Worm (Caenorhabditis elegans): ENCODE measurements around the gene srsx-3.

srsx-3 gene

DNA sequence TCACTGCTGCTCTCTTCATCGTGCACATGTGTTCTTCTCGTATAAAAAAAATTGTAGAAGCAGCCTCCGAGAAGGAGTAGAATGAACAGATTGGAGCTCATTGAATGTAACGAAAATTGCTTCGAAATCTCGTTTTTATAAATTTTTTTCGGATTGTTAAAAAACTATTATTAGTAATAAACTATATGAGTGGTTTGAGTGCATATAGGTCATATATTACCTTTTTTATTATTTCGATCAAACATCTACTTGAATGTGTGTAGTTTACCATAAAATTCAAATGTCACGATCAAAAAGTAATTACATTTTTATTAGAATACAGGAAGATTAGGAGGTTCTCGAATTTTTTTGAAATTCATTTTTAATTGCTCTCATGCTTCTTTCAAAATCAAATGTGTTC is 15.8 kb upstream of the srsx-3 start, which contains the start of gene clec-216:
clec-216 (minus strand) TSS at position 101 of the 400 bp plus-strand sequence.
- no peak for TF ChIP-seq unc-62 (GFP tag; optimal IDR thresholded peaks at IDR 0.05)

DNA sequence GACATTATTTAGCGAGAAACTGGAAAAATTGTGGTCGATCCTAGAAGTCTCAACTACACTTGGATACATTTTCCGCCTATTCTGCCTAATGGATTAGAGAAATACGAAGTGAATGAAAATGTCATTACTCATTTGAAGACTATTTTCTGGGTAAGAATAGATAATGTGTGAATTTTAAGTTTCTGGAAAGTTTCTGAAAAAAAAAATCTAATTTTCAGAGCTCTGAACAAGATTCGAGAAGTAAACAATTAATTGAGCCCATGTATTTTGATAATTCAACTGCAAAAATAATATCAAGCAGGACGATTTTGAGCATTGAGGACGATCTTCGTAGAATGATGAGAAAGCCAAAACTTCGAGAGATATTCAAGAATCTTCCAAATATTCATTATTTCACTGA is 9.2 kb upstream of the srsx-3 start:
- TF ChIP-seq unc-62 (GFP tag; optimal IDR thresholded peaks at IDR 0.05) = no peak

DNA sequence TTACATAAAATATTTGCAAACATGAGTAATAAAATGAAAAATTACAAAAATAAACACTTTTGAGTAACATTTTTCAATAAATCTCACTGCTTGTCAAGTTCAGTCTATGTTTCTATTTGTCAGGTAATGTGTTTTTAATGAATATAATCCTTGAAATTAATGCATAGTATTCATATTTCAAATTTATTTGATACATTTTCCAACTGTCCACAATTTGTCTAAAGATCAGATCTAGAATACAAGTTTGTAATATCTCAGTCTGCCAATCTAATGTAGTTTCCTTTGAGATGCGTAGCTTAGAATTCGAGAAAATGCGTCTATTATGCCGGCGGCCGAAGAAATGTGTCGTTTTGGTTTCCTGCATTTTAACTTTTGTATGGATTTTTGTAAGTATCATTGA is 6.5 kb upstream of the srsx-3 start, which contains the start of gene Y97E10B.1:
Y97E10B.1 (plus strand) TSS at position 301 of the 400 bp plus-strand sequence.
- TF ChIP-seq unc-62 (GFP tag; optimal IDR thresholded peaks at IDR 0.05) = no peak

- no peak for TF ChIP-seq unc-62 (GFP tag; optimal IDR thresholded peaks at IDR 0.05)
Observed at ce11 chrV:7940299-7940698, 3.2 kb upstream of the srsx-3 start, which contains the start of gene srt-53. srt-53 (minus strand) TSS chrV:7940399.

DNA sequence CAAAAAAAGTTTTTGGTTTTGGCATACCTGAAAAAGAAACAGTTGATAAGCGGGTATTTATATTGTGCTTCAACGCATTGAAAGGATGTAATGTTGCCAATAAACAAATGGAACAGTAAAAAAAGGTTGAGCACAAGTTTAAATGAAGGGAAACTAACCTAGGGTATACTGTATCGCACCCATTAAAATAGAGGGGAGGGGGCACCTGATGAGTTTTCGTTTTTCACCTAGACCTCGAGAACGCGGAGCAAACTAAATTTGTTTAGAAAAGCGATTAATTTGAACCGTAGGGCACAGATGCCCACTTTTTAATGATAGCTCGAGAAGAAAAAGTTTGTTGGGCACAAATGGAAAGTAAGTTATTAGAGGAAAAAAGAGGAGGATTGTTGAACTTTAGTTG is 4.1 kb downstream of the srsx-3 start, which contains the start of gene ncx-10:
ncx-10 (minus strand) TSS at position 101 of the 400 bp plus-strand sequence.
- no peak for TF ChIP-seq unc-62 (GFP tag; optimal IDR thresholded peaks at IDR 0.05)

DNA sequence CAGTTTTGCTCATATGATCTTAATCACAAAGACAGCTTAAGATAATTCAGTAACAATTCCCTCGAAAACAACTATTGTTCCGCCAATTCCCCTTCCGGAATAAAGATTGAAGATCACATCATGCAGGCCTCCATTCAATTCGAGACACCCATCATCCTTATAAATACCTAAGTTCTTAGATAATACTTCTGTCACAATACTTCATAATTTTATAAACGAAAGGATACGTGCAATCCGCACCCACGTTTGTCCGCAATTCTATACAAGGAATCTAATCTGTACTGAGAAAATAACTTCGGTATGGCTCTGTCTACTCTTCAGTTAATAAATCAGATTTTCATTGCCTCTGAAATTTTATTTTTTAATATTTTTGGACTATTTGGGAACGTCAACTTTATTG is 8.4 kb downstream of the srsx-3 start, which contains the start of gene srsx-5:
srsx-5 (plus strand) TSS at position 301 of the 400 bp plus-strand sequence.
- no peak for TF ChIP-seq unc-62 (GFP tag; optimal IDR thresholded peaks at IDR 0.05)

DNA sequence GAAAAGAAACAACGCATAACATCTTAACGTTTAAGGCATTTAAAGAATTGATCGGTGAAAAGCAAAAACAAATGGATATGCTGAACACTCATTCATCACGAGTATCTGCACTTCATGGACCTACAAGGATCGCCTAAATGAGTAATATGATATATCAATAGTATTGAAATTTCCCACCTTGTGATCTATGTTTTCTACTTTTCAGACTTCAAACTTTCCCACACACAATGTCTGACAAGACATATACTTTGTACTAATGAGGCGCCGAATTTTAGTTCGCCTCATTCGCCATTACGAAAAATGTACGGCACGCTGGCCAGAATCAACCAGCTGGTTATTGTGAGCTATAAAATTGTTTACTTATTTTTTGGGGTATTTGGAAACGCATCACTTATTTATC is 10.3 kb downstream of the srsx-3 start, which contains the start of gene srsx-6:
srsx-6 (plus strand) TSS at position 301 of the 400 bp plus-strand sequence.
- TF ChIP-seq unc-62 (GFP tag; optimal IDR thresholded peaks at IDR 0.05) = no peak

- no peak for TF ChIP-seq unc-62 (GFP tag; optimal IDR thresholded peaks at IDR 0.05)
Observed at ce11 chrV:7925483-7925882, 11.6 kb downstream of the srsx-3 start, which contains the start of gene srsx-7. srsx-7 (plus strand) TSS chrV:7925783.

ce11 chrV:7908431-7908830 is 28.6 kb downstream of the srsx-3 start:
- no peak for TF ChIP-seq unc-62 (GFP tag; optimal IDR thresholded peaks at IDR 0.05)

DNA sequence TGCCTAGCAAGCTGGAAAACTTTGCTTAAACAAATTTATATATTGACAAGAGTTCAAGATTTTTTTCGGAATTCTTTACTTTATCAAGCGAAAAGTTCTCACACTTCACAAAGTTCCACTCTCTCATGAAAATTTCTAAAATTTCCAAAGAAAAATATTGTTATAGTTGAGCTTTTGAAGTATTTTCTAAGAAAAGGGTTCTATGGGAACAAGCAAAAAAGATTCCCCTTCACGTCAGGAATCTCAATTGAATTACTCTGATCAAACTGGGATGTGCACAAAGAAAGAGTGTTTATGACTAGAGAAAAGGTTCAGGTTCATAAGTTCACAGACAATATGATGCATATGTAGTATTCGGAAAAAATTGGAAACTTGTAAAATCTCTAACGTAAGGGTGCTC is 32.7 kb downstream of the srsx-3 start:
- no peak for TF ChIP-seq unc-62 (GFP tag; optimal IDR thresholded peaks at IDR 0.05)

DNA sequence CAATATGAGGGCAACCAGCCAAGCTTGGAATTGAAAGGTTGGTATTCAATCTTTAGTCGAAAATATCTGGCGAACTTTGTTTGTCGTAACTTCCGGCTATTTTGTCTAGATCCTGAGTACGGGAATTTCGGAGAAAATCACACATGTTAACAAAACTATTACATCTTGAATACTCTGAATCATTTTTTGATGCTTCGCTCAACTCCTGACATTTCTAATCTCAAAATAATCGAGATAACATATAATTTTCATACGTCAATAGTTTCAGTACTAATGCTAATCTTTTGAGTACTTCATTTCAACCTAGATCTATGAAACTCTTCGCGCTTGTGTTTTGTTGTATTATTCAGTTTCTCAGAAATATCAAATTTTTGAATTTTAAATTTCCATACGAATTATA is 35.8 kb downstream of the srsx-3 start:
- TF ChIP-seq unc-62 (GFP tag; optimal IDR thresholded peaks at IDR 0.05) = no peak

DNA sequence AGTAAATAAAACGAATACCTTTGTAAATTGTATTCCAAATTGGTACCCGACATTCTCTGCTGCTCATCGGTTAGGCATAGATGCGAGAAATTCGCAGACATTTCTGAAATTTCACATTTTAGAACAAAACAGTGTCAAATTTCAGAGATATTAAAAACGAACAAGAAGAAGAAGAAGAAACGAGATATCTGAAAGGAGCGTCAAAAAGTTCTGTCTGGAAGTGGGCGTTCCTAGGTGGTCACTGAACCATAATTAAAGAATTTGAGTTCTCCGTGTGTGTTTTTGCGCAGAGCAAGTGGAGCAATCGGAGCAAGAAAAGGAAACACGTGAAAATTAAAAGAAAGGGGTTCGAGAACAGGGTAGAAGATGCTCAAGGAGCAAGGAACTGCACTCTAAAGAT is 37.3 kb downstream of the srsx-3 start, which contains the start of gene F40A3.7:
F40A3.7 (minus strand) TSS at position 101 of the 400 bp plus-strand sequence.
- no peak for TF ChIP-seq unc-62 (GFP tag; optimal IDR thresholded peaks at IDR 0.05)

DNA sequence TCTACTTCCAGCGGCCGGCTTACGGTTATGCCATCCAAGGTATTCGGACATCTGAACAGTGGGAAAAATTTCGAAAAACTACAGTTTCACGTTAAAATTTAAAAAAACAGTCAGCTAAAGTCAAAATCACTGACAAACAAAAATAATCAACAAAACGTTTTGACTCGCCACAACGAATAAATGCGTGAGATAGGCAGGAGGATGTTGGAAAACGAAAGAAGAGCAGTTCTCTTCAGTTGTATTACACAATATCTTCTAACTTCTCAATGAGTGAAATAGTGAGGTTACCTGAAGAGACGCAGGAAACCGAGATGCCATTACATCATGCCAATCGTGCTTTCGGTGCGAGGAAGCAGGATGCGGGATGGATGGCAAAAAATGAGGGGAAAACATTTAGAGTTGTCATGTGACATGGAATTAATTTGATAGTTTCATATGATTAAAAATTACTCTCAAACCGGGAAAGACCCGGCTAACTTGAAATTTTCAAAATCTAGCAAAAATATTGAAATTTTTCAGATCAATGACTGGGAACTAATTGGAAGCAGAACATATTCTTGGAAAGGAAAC is 43.2 kb downstream of the srsx-3 start, which contains the start of gene F40A3.6:
F40A3.6 (minus strand) TSS at position 51 of the 570 bp plus-strand sequence.
- no peak for TF ChIP-seq unc-62 (GFP tag; optimal IDR thresholded peaks at IDR 0.05)

- no peak for TF ChIP-seq unc-62 (GFP tag; optimal IDR thresholded peaks at IDR 0.05)
Observed at ce11 chrV:7891230-7891629, 45.8 kb downstream of the srsx-3 start, which contains the start of gene F40A3.1. F40A3.1 (plus strand) TSS chrV:7891530.

DNA sequence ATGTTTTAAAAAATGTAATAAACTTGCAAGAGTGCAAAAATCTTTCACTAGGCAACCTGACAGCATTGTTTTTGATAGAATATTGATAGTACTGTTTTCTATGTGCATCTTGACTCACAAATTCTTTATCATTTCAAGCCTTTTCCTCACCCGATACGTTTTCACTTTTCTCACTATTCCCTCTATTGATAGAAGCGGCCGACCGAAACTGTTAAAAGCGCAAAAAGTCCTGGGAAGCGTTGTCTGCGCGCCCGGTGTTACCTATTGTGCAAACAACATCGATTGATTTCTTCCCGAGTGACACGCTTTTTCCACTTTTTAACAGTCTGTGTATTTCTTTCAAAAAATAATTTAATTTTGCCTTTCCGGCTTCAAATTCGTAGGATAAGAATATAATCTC is 49.0 kb downstream of the srsx-3 start:
- no peak for TF ChIP-seq unc-62 (GFP tag; optimal IDR thresholded peaks at IDR 0.05)
